Fruit fly (Drosophila melanogaster) whole organism, embryonic: ENCODE data around the gene CG32259.

ENCODE experiments used
- Awh ChIP-seq: fragments of 200-800 bp; sonication (Bioruptor generic); IDR thresholded peaks from 2 replicates; pipeline ENCODE4, ENCODE4 v1.3.6; 2022; ENCODE audit warnings: missing biosample characterization, missing genetic modification characterization
- C15 ChIP-seq: fragments of 200-800 bp; sonication (Bioruptor generic); IDR thresholded peaks from 3 replicates; pipeline ENCODE4 v1.3.6; 2022; ENCODE audit warnings: missing biosample characterization, missing genetic modification characterization
- CG10462 ChIP-seq: fragments of 200-800 bp; sonication (Bioruptor generic); optimal IDR thresholded peaks from 2 replicates; lab custom pipeline; 2016; ENCODE audit warnings: missing biosample characterization, missing genetic modification characterization
- CG12236 ChIP-seq: fragments of 200-800 bp; sonication (Bioruptor generic); optimal IDR thresholded peaks from 2 replicates; lab custom pipeline; 2016; ENCODE audit warnings: missing biosample characterization, missing genetic modification characterization
- CG12659 ChIP-seq: fragments of 200-800 bp; sonication (Bioruptor generic); optimal IDR thresholded peaks from 3 replicates; lab custom pipeline; 2017; ENCODE audit warnings: mild to moderate bottlenecking, missing biosample characterization, missing genetic modification reagents, missing genetic modification characterization
- CG13424 ChIP-seq: fragments of 200-800 bp; sonication (Bioruptor generic); optimal IDR thresholded peaks from 2 replicates; lab custom pipeline; 2019; ENCODE audit warnings: missing biosample characterization, mild to moderate bottlenecking, missing genetic modification characterization, moderate library complexity
- CG14050 ChIP-seq: fragments of 200-800 bp; sonication (Bioruptor generic); IDR thresholded peaks from 3 replicates; pipeline ENCODE4 v1.3.6; 2022; ENCODE audit warnings: missing biosample characterization, missing genetic modification characterization
- CG18262 ChIP-seq: fragments of 200-800 bp; optimal IDR thresholded peaks from 3 replicates; lab custom pipeline; 2019; ENCODE audit warnings: missing biosample characterization, mild to moderate bottlenecking, missing genetic modification characterization, moderate library complexity
- CG2120 ChIP-seq: fragments of 200-800 bp; sonication (Bioruptor generic); optimal IDR thresholded peaks from 3 replicates; lab custom pipeline; 2016; ENCODE audit warnings: missing biosample characterization, missing genetic modification characterization
- CG2202 ChIP-seq: fragments of 200-800 bp; sonication (Bioruptor generic); optimal IDR thresholded peaks from 2 replicates; lab custom pipeline; 2018; ENCODE audit warnings: missing biosample characterization, mild to moderate bottlenecking, missing genetic modification characterization
- CG30020 ChIP-seq: fragments of 200-800 bp; optimal IDR thresholded peaks from 2 replicates; lab custom pipeline; 2019; ENCODE audit warnings: missing biosample characterization, mild to moderate bottlenecking, missing genetic modification characterization, moderate library complexity
- CG31365 ChIP-seq: fragments of 200-800 bp; sonication (Bioruptor generic); optimal IDR thresholded peaks from 2 replicates; lab custom pipeline; 2018; ENCODE audit warnings: missing biosample characterization, mild to moderate bottlenecking, missing genetic modification characterization
- CG34422 ChIP-seq: fragments of 200-800 bp; sonication (Bioruptor generic); IDR thresholded peaks from 3 replicates; pipeline ENCODE4 v1.3.6; 2022; ENCODE audit warnings: missing biosample characterization, missing genetic modification characterization
- CG6175 ChIP-seq: fragments of 200-800 bp; sonication (Bioruptor generic); IDR thresholded peaks from 3 replicates; pipeline ENCODE4 v1.3.6; 2022; ENCODE audit warnings: missing biosample characterization, missing genetic modification characterization
- CG6791 ChIP-seq: fragments of 200-800 bp; sonication (Bioruptor generic); IDR thresholded peaks from 3 replicates; pipeline ENCODE4 v1.3.6; 2022; ENCODE audit warnings: missing biosample characterization, missing genetic modification characterization; ENCODE audit not compliant: partially characterized antibody
- CG6854 ChIP-seq: fragments of 200-800 bp; sonication (Bioruptor generic); optimal IDR thresholded peaks from 3 replicates; lab custom pipeline; 2017; ENCODE audit warnings: missing biosample characterization, mild to moderate bottlenecking, missing genetic modification characterization
- CG7357 ChIP-seq: fragments of 200-800 bp; sonication (Bioruptor generic); IDR thresholded peaks from 3 replicates; pipeline ENCODE4 v1.3.6; 2022; ENCODE audit warnings: missing biosample characterization, missing genetic modification characterization
- CG8478 ChIP-seq: fragments of >200 bp; optimal IDR thresholded peaks from 2 replicates; lab custom pipeline; 2018
- CG8765 ChIP-seq: fragments of 200-800 bp; sonication (Bioruptor generic); IDR thresholded peaks from 2 replicates; pipeline ENCODE4 v1.3.6; 2022; ENCODE audit warnings: missing biosample characterization, missing genetic modification characterization
- CG9797 ChIP-seq: fragments of 200-800 bp; sonication (Bioruptor generic); optimal IDR thresholded peaks from 3 replicates; lab custom pipeline; 2018; ENCODE audit warnings: missing biosample characterization, mild to moderate bottlenecking, missing genetic modification characterization
- CrebB ChIP-seq: fragments of 200-800 bp; sonication (Bioruptor generic); optimal IDR thresholded peaks from 3 replicates; lab custom pipeline; 2018; ENCODE audit warnings: missing biosample characterization, mild to moderate bottlenecking, missing genetic modification characterization
- Dip3 ChIP-seq: fragments of 200-800 bp; sonication (Bioruptor generic); optimal IDR thresholded peaks from 3 replicates; lab custom pipeline; 2016; ENCODE audit warnings: missing biosample characterization, missing genetic modification characterization
- Dref ChIP-seq: fragments of 200-800 bp; sonication (Bioruptor generic); IDR thresholded peaks from 2 replicates; pipeline ENCODE4 v1.3.6; 2022; ENCODE audit warnings: missing biosample characterization, missing genetic modification characterization
- H2.0 ChIP-seq: fragments of 200-800 bp; sonication (Bioruptor generic); IDR thresholded peaks from 2 replicates; pipeline ENCODE4 v1.3.6; 2022; ENCODE audit warnings: missing biosample characterization, missing genetic modification characterization
- Hr39 ChIP-seq: fragments of >200 bp; optimal IDR thresholded peaks from 2 replicates; lab custom pipeline; 2017
- MTF-1 ChIP-seq: fragments of 200-800 bp; sonication (Bioruptor generic); optimal IDR thresholded peaks from 2 replicates; lab custom pipeline; 2018; ENCODE audit warnings: missing biosample characterization, mild to moderate bottlenecking, missing genetic modification characterization, borderline replicate concordance
- NK7.1 ChIP-seq: fragments of 200-800 bp; sonication (Bioruptor generic); optimal IDR thresholded peaks from 3 replicates; lab custom pipeline; 2016; ENCODE audit warnings: missing biosample characterization, missing genetic modification characterization
- Nf-YB ChIP-seq: fragments of 200-800 bp; sonication (Bioruptor generic); optimal IDR thresholded peaks from 3 replicates; lab custom pipeline; 2019; ENCODE audit warnings: missing biosample characterization, mild to moderate bottlenecking, missing genetic modification characterization, moderate library complexity
- Ravus ChIP-seq: fragments of 200-800 bp; sonication (Bioruptor generic); IDR thresholded peaks from 2 replicates; pipeline ENCODE4 v1.3.6; 2022; ENCODE audit warnings: missing biosample characterization, missing genetic modification characterization
- Sry-δ ChIP-seq: fragments of 200-800 bp; sonication (Bioruptor generic); optimal IDR thresholded peaks from 2 replicates; lab custom pipeline; 2016; ENCODE audit warnings: missing biosample characterization, missing genetic modification characterization
- Xbp1 ChIP-seq: fragments of 200-800 bp; sonication (Bioruptor generic); optimal IDR thresholded peaks from 3 replicates; lab custom pipeline; 2016; ENCODE audit warnings: missing biosample characterization, mild to moderate bottlenecking, missing genetic modification characterization
- abd-A ChIP-seq: fragments of 200-800 bp; sonication (Bioruptor generic); optimal IDR thresholded peaks from 3 replicates; lab custom pipeline; 2019; ENCODE audit warnings: missing biosample characterization, mild to moderate bottlenecking, missing genetic modification characterization, moderate library complexity
- al ChIP-seq: fragments of 200-800 bp; sonication (Bioruptor generic); IDR thresholded peaks from 2 replicates; pipeline ENCODE4 v1.3.6; 2022; ENCODE audit warnings: missing biosample characterization, missing genetic modification characterization
- bigmax ChIP-seq: fragments of 200-800 bp; sonication (Bioruptor generic); optimal IDR thresholded peaks from 2 replicates; lab custom pipeline; 2018; ENCODE audit warnings: missing biosample characterization, mild to moderate bottlenecking, missing genetic modification characterization
- chinmo ChIP-seq: fragments of 200-800 bp; sonication (Bioruptor generic); IDR thresholded peaks from 4 replicates; pipeline ENCODE4 v1.3.6; 2022; ENCODE audit warnings: missing biosample characterization, missing genetic modification characterization; ENCODE audit not compliant: partially characterized antibody
- ci ChIP-seq: fragments of 200-800 bp; sonication (Bioruptor generic); IDR thresholded peaks from 3 replicates; pipeline ENCODE4 v1.3.6; 2022; ENCODE audit warnings: missing biosample characterization, missing genetic modification characterization
- dmrt99B ChIP-seq: fragments of 200-800 bp; sonication (Bioruptor generic); optimal IDR thresholded peaks from 2 replicates; lab custom pipeline; 2018; ENCODE audit warnings: missing biosample characterization, mild to moderate bottlenecking, missing genetic modification characterization, moderate library complexity
- esg ChIP-seq: fragments of 200-800 bp; sonication (Bioruptor generic); conservative IDR thresholded peaks from 2 replicates; pipeline ENCODE4 v1.3.6; 2022; ENCODE audit warnings: missing biosample characterization, missing genetic modification characterization
- ewg ChIP-seq: fragments of 200-800 bp; sonication (Bioruptor generic); optimal IDR thresholded peaks from 3 replicates; lab custom pipeline; 2017; ENCODE audit warnings: mild to moderate bottlenecking, missing biosample characterization, missing genetic modification reagents, missing genetic modification characterization
- exex ChIP-seq: fragments of 200-800 bp; sonication (Bioruptor generic); optimal IDR thresholded peaks from 4 replicates; lab custom pipeline; 2018; ENCODE audit warnings: missing biosample characterization, mild to moderate bottlenecking, missing genetic modification characterization, moderate library complexity
- gt ChIP-seq: fragments of 200-800 bp; sonication (Bioruptor generic); IDR thresholded peaks from 2 replicates; pipeline ENCODE4 v1.3.6; 2022; ENCODE audit warnings: missing biosample characterization, missing genetic modification characterization
- insv ChIP-seq, 2 experiments: fragments of 200-800 bp; sonication (Bioruptor generic); optimal IDR thresholded peaks; 3 replicates each; lab custom pipeline; 2016 to 2018; ENCODE audit warnings: missing biosample characterization in 2 of 2, missing genetic modification characterization in 2 of 2
- lilli ChIP-seq: fragments of 200-800 bp; sonication (Bioruptor generic); optimal IDR thresholded peaks from 3 replicates; lab custom pipeline; 2016; ENCODE audit warnings: missing biosample characterization, missing genetic modification characterization
- pan ChIP-seq, 4 experiments: fragments of >200 bp in 3 of 4; fragments of 200-800 bp in 1 of 4; sonication (Bioruptor generic) in 1 of 4; optimal IDR thresholded peaks in 3 of 4; IDR thresholded peaks in 1 of 4; 2 replicates each; pipeline versions ENCODE4 v1.3.6 to Lab custom; 2017 to 2022; ENCODE audit warnings: missing biosample characterization in 2 of 4, missing genetic modification characterization in 2 of 4, mixed read lengths in 1 of 4
- pfk ChIP-seq: fragments of 200-800 bp; sonication (Bioruptor generic); optimal IDR thresholded peaks from 2 replicates; lab custom pipeline; 2018; ENCODE audit warnings: missing biosample characterization, mild to moderate bottlenecking, missing genetic modification characterization, moderate library complexity
- pnt ChIP-seq: fragments of 200-800 bp; sonication (Bioruptor generic); optimal IDR thresholded peaks from 3 replicates; lab custom pipeline; 2016; ENCODE audit warnings: missing biosample characterization, missing genetic modification characterization
- ro ChIP-seq: fragments of 200-800 bp; sonication (Bioruptor generic); IDR thresholded peaks from 2 replicates; pipeline ENCODE4 v1.3.6; 2022; ENCODE audit warnings: missing biosample characterization, missing genetic modification characterization
- row ChIP-seq: fragments of 200-800 bp; sonication (Bioruptor generic); IDR thresholded peaks from 3 replicates; pipeline ENCODE4 v1.3.6; 2022; ENCODE audit warnings: missing biosample characterization, missing genetic modification characterization
- salm ChIP-seq: fragments of 200-800 bp; sonication (Bioruptor generic); optimal IDR thresholded peaks from 2 replicates; lab custom pipeline; 2018; ENCODE audit warnings: missing biosample characterization, mild to moderate bottlenecking, missing genetic modification characterization
- vfl ChIP-seq: fragments of 200-800 bp; sonication (Bioruptor generic); optimal IDR thresholded peaks from 2 replicates; lab custom pipeline; 2016; ENCODE audit warnings: missing biosample characterization, missing genetic modification characterization

The CG32259 gene

dm6 chr3L:4108844-4109494, 39.8 kb downstream of the CG32259 start (continued):
- TF ChIP-seq bigmax (GFP tag; lab: Kevin White, UChicago) (no peak), CG13424 (tag; lab: Kevin White, UChicago) (peak; percentile 84), Dip3 (GFP tag; lab: Kevin White, UChicago) (peak; percentile 61), ro (peak; percentile 32; the same call in 1 of the 2 replicates), Hr39 (lab: Kevin White, UChicago) (no peak), CG6854 (peak; percentile 5), Ravus (no peak), CG8478 (lab: Kevin White, UChicago) (no peak), dmrt99B (peak; percentile 90), CG8765 (GFP tag; lab: Robert Waterston, UW) (no peak), pfk (GFP tag; lab: Kevin White, UChicago) (no peak), H2.0 (peak; percentile 33; the same call in 1 of the 2 replicates), CG6175 (GFP tag; lab: Robert Waterston, UW) (0 out of 3 replicates have a peak, but pooled peaks have one; percentile 41), pnt (GFP tag; lab: Kevin White, UChicago) (peak; percentile 20), al (0 out of 2 replicates have a peak, but pooled peaks have one; percentile 18), CrebB (tag; lab: Kevin White, UChicago) (peak; percentile 49), CG7357 (GFP tag; lab: Robert Waterston, UW) (peak; percentile 46; the same call in 2 of the 3 replicates), C15 (no peak), MTF-1 (GFP tag; lab: Kevin White, UChicago) (no peak), insv (GFP tag; optimal IDR thresholded peaks at IDR 0.05; lab: Kevin White, UChicago) (peak in 1 of 2 experiments; percentile 26), CG2202 (tag; lab: Kevin White, UChicago) (peak; percentile 48), CG10462 (GFP tag; lab: Kevin White, UChicago) (peak; percentile 31), Xbp1 (peak; percentile 72), CG6791 (GFP tag; lab: Robert Waterston, UW) (no peak), CG34422 (GFP tag; lab: Robert Waterston, UW) (no peak), CG30020 (peak; percentile 32), exex (tag; lab: Kevin White, UChicago) (peak; percentile 5), abd-A (tag; lab: Kevin White, UChicago) (no peak), ewg (peak; percentile 56), pan (optimal IDR thresholded peaks at IDR 0.05; lab: Kevin White, UChicago) (no peak), pan (GFP tag; optimal IDR thresholded peaks at IDR 0.05 in 1 of 2, IDR thresholded peaks at IDR 0.05 in 1 of 2) (peak in 1 of 2 experiments; percentile 68), CG9797 (no peak), vfl (GFP tag; lab: Kevin White, UChicago) (no peak), CG2120 (GFP tag; lab: Kevin White, UChicago) (peak; percentile 84), chinmo (GFP tag; lab: Robert Waterston, UW) (no peak), salm (peak; percentile 46), CG18262 (tag; lab: Kevin White, UChicago) (peak; percentile 84), Awh (no peak), gt (GFP tag; lab: Robert Waterston, UW) (no peak), Dref (GFP tag; lab: Robert Waterston, UW) (no peak), row (peak; percentile 89), CG14050 (GFP tag; lab: Robert Waterston, UW) (no peak; the same call in 2 of the 3 replicates), lilli (peak; percentile 80), CG31365 (peak; percentile 32), NK7.1 (GFP tag; lab: Kevin White, UChicago) (peak; percentile 70), esg (GFP tag; lab: Robert Waterston, UW) (peak; percentile 42; the same call in 1 of the 2 replicates), ci (GFP tag; lab: Robert Waterston, UW) (peak; percentile 78), CG12236 (peak; percentile 36), Nf-YB (GFP tag; lab: Kevin White, UChicago) (peak; percentile 62), CG12659 (GFP tag; lab: Kevin White, UChicago) (peak; percentile 74), Sry-δ (GFP tag; lab: Kevin White, UChicago) (no peak)
